Fruit fly (Drosophila melanogaster) whole organism, embryonic: Measurements from ENCODE around the gene CG32295.

Source experiments
- Ada2b ChIP-seq: fragments of 200-800 bp; sonication (Bioruptor generic); IDR thresholded peaks from 2 replicates; pipeline ENCODE4 v1.3.6; 2022; ENCODE audit warnings: missing biosample characterization, missing genetic modification characterization
- Aef1 ChIP-seq: fragments of 200-800 bp; sonication (Bioruptor generic); IDR thresholded peaks from 3 replicates; pipeline ENCODE4 v1.3.6; 2022; ENCODE audit warnings: missing biosample characterization, missing genetic modification characterization
- B-H2 ChIP-seq: fragments of 200-800 bp; sonication (Bioruptor generic); optimal IDR thresholded peaks from 2 replicates; lab custom pipeline; 2018; ENCODE audit warnings: missing biosample characterization, mild to moderate bottlenecking, missing genetic modification characterization
- Bteb2 ChIP-seq: fragments of 200-800 bp; sonication (Bioruptor generic); optimal IDR thresholded peaks from 2 replicates; lab custom pipeline; 2016; ENCODE audit warnings: missing biosample characterization, missing genetic modification characterization
- CG10267 ChIP-seq: fragments of 200-800 bp; sonication (Bioruptor generic); optimal IDR thresholded peaks from 2 replicates; lab custom pipeline; 2018; ENCODE audit warnings: missing biosample characterization, mild to moderate bottlenecking, missing genetic modification characterization, moderate library complexity
- CG10654 ChIP-seq: fragments of 200-800 bp; sonication (Bioruptor generic); optimal IDR thresholded peaks from 2 replicates; lab custom pipeline; 2016; ENCODE audit warnings: missing biosample characterization, missing genetic modification characterization
- CG12299 ChIP-seq: fragments of 200-800 bp; sonication (Bioruptor generic); optimal IDR thresholded peaks from 2 replicates; lab custom pipeline; 2018; ENCODE audit warnings: missing biosample characterization, mild to moderate bottlenecking, missing genetic modification characterization
- CG13424 ChIP-seq: fragments of 200-800 bp; sonication (Bioruptor generic); optimal IDR thresholded peaks from 2 replicates; lab custom pipeline; 2019; ENCODE audit warnings: missing biosample characterization, mild to moderate bottlenecking, missing genetic modification characterization, moderate library complexity
- CG14710 ChIP-seq: fragments of 200-800 bp; sonication (Bioruptor generic); optimal IDR thresholded peaks from 3 replicates; lab custom pipeline; 2019; ENCODE audit warnings: missing biosample characterization, mild to moderate bottlenecking, missing genetic modification characterization, moderate library complexity
- CG18599 ChIP-seq: fragments of 200-800 bp; sonication (Bioruptor generic); optimal IDR thresholded peaks from 3 replicates; lab custom pipeline; 2017; ENCODE audit warnings: missing biosample characterization, missing genetic modification characterization, mild to moderate bottlenecking, moderate library complexity, missing genetic modification reagents
- CG2712 ChIP-seq: fragments of 200-800 bp; optimal IDR thresholded peaks from 3 replicates; lab custom pipeline; 2019; ENCODE audit warnings: missing biosample characterization, mild to moderate bottlenecking, missing genetic modification characterization, moderate library complexity
- CG3995 ChIP-seq: fragments of 200-800 bp; sonication (Bioruptor generic); optimal IDR thresholded peaks from 3 replicates; lab custom pipeline; 2016; ENCODE audit warnings: missing biosample characterization, missing genetic modification characterization
- CG4360 ChIP-seq: fragments of 200-800 bp; sonication (Bioruptor generic); IDR thresholded peaks from 2 replicates; pipeline ENCODE4 v1.3.6; 2022; ENCODE audit warnings: missing biosample characterization, missing genetic modification characterization
- CG4424 ChIP-seq: fragments of 200-800 bp; sonication (Bioruptor generic); optimal IDR thresholded peaks from 3 replicates; lab custom pipeline; 2016; ENCODE audit warnings: missing biosample characterization, missing genetic modification characterization
- CG8388 ChIP-seq: fragments of 200-800 bp; sonication (Bioruptor generic); optimal IDR thresholded peaks from 2 replicates; lab custom pipeline; 2019; ENCODE audit warnings: missing biosample characterization, mild to moderate bottlenecking, missing genetic modification characterization, moderate library complexity
- E2f2 ChIP-seq: fragments of 200-800 bp; sonication (Bioruptor generic); IDR thresholded peaks from 2 replicates; pipeline ENCODE4 v1.3.6; 2022; ENCODE audit warnings: missing biosample characterization, missing genetic modification characterization
- Eip74EF ChIP-seq, 2 experiments: fragments of 200-800 bp in 1 of 2; fragments of >200 bp in 1 of 2; sonication (Bioruptor generic) in 1 of 2; optimal IDR thresholded peaks; 2 replicates each; lab custom pipeline; 2017 to 2019; ENCODE audit warnings: missing biosample characterization in 2 of 2, missing genetic modification characterization in 2 of 2, mild to moderate bottlenecking in 1 of 2, moderate library complexity in 1 of 2
- HHEX ChIP-seq: fragments of 200-800 bp; sonication (Bioruptor generic); optimal IDR thresholded peaks from 3 replicates; lab custom pipeline; 2017; ENCODE audit warnings: missing biosample characterization, mild to moderate bottlenecking, missing genetic modification characterization, missing genetic modification reagents
- Kr ChIP-seq: fragments of 200-800 bp; sonication (Bioruptor generic); optimal IDR thresholded peaks from 2 replicates; lab custom pipeline; 2017; ENCODE audit warnings: missing biosample characterization, mild to moderate bottlenecking, missing genetic modification characterization
- Lim3 ChIP-seq: fragments of 200-800 bp; sonication (Bioruptor generic); IDR thresholded peaks from 2 replicates; pipeline ENCODE4 v1.3.6; 2022; ENCODE audit warnings: missing biosample characterization, missing genetic modification characterization
- Spps ChIP-seq: fragments of 200-800 bp; sonication (Bioruptor generic); optimal IDR thresholded peaks from 2 replicates; lab custom pipeline; 2018; ENCODE audit warnings: missing biosample characterization, mild to moderate bottlenecking, missing genetic modification characterization
- Trl ChIP-seq, 3 experiments: fragments of >200 bp in 2 of 3; fragments of 200-800 bp in 1 of 3; sonication (Bioruptor generic) in 1 of 3; optimal IDR thresholded peaks; 2 replicates in 1 of 3; 3 replicates in 2 of 3; lab custom pipeline; 2016 to 2017; ENCODE audit warnings: missing biosample characterization in 1 of 3, missing genetic modification characterization in 1 of 3
- Xbp1 ChIP-seq: fragments of 200-800 bp; sonication (Bioruptor generic); optimal IDR thresholded peaks from 3 replicates; lab custom pipeline; 2016; ENCODE audit warnings: missing biosample characterization, mild to moderate bottlenecking, missing genetic modification characterization
- Xrp1 ChIP-seq: fragments of 200-800 bp; sonication (Bioruptor generic); IDR thresholded peaks from 2 replicates; pipeline ENCODE4 v1.3.6; 2022; ENCODE audit warnings: missing biosample characterization, missing genetic modification characterization
- ap ChIP-seq: fragments of 200-800 bp; sonication (Bioruptor generic); IDR thresholded peaks from 2 replicates; pipeline ENCODE4 v1.3.6; 2022; ENCODE audit warnings: missing biosample characterization, missing genetic modification characterization
- ase ChIP-seq: fragments of 200-800 bp; sonication (Bioruptor generic); IDR thresholded peaks from 3 replicates; pipeline ENCODE4 v1.3.6; 2022; ENCODE audit warnings: missing biosample characterization, missing genetic modification characterization
- az2 ChIP-seq: fragments of 200-800 bp; sonication (Bioruptor generic); optimal IDR thresholded peaks from 3 replicates; lab custom pipeline; 2016; ENCODE audit warnings: missing biosample characterization, missing genetic modification characterization
- bsh ChIP-seq, 2 experiments: fragments of 200-800 bp; sonication (Bioruptor generic); optimal IDR thresholded peaks; 2 replicates each; lab custom pipeline; 2017 to 2018; ENCODE audit warnings: mild to moderate bottlenecking in 2 of 2, missing biosample characterization in 2 of 2, missing genetic modification characterization in 2 of 2, moderate library complexity in 1 of 2
- dm ChIP-seq: fragments of 200-800 bp; sonication (Bioruptor generic); optimal IDR thresholded peaks from 3 replicates; lab custom pipeline; 2016; ENCODE audit warnings: missing biosample characterization, missing genetic modification characterization
- dmrt99B ChIP-seq: fragments of 200-800 bp; sonication (Bioruptor generic); optimal IDR thresholded peaks from 2 replicates; lab custom pipeline; 2018; ENCODE audit warnings: missing biosample characterization, mild to moderate bottlenecking, missing genetic modification characterization, moderate library complexity
- dysf ChIP-seq: fragments of 200-800 bp; sonication (Bioruptor generic); IDR thresholded peaks from 3 replicates; pipeline ENCODE4 v1.3.6; 2022; ENCODE audit warnings: missing biosample characterization, missing genetic modification characterization
- emc ChIP-seq: fragments of 200-800 bp; sonication (Bioruptor generic); optimal IDR thresholded peaks from 2 replicates; lab custom pipeline; 2016; ENCODE audit warnings: missing biosample characterization, missing genetic modification characterization
- gcm ChIP-seq: fragments of 200-800 bp; sonication (Bioruptor generic); optimal IDR thresholded peaks from 2 replicates; lab custom pipeline; 2019; ENCODE audit warnings: missing biosample characterization, mild to moderate bottlenecking, missing genetic modification characterization, moderate library complexity
- grau ChIP-seq: fragments of 200-800 bp; optimal IDR thresholded peaks from 3 replicates; lab custom pipeline; 2019; ENCODE audit warnings: missing biosample characterization, mild to moderate bottlenecking, missing genetic modification characterization, moderate library complexity
- jumu ChIP-seq: fragments of 200-800 bp; sonication (Bioruptor generic); optimal IDR thresholded peaks from 3 replicates; lab custom pipeline; 2016; ENCODE audit warnings: missing biosample characterization, missing genetic modification characterization
- lab ChIP-seq: fragments of 200-800 bp; sonication (Bioruptor generic); optimal IDR thresholded peaks from 3 replicates; lab custom pipeline; 2017; ENCODE audit warnings: missing biosample characterization, missing genetic modification characterization, mild to moderate bottlenecking, moderate library complexity, missing genetic modification reagents
- lbe ChIP-seq: fragments of 200-800 bp; sonication (Bioruptor generic); optimal IDR thresholded peaks from 2 replicates; lab custom pipeline; 2016; ENCODE audit warnings: missing biosample characterization, mild to moderate bottlenecking, missing genetic modification characterization
- nmo ChIP-seq: fragments of 200-800 bp; sonication (Bioruptor generic); optimal IDR thresholded peaks from 2 replicates; lab custom pipeline; 2018; ENCODE audit warnings: missing biosample characterization, mild to moderate bottlenecking, missing genetic modification characterization, moderate library complexity
- odd ChIP-seq: fragments of 200-800 bp; sonication (Bioruptor generic); optimal IDR thresholded peaks from 2 replicates; lab custom pipeline; 2017; ENCODE audit warnings: missing biosample characterization, mild to moderate bottlenecking, missing genetic modification characterization
- org-1 ChIP-seq: fragments of 200-800 bp; sonication (Bioruptor generic); optimal IDR thresholded peaks from 2 replicates; lab custom pipeline; 2017; ENCODE audit warnings: missing biosample characterization, missing genetic modification characterization
- sd ChIP-seq: fragments of 200-800 bp; sonication (Bioruptor generic); optimal IDR thresholded peaks from 3 replicates; lab custom pipeline; 2018; ENCODE audit warnings: missing biosample characterization, mild to moderate bottlenecking, missing genetic modification characterization, moderate library complexity
- sim ChIP-seq: fragments of 200-800 bp; sonication (Bioruptor generic); IDR thresholded peaks from 2 replicates; pipeline ENCODE4 v1.3.6; 2022; ENCODE audit warnings: missing biosample characterization, missing genetic modification characterization
- stwl ChIP-seq: fragments of 200-800 bp; sonication (Bioruptor generic); optimal IDR thresholded peaks from 3 replicates; lab custom pipeline; 2018; ENCODE audit warnings: missing biosample characterization, mild to moderate bottlenecking, missing genetic modification characterization, moderate library complexity
- tgo ChIP-seq: fragments of 200-800 bp; sonication (Bioruptor generic); IDR thresholded peaks from 3 replicates; pipeline ENCODE4 v1.3.6; 2022; ENCODE audit warnings: missing biosample characterization, missing genetic modification characterization
- tna ChIP-seq: fragments of 200-800 bp; sonication (Bioruptor generic); IDR thresholded peaks from 2 replicates; pipeline ENCODE4 v1.3.6; 2022; ENCODE audit warnings: missing biosample characterization, missing genetic modification characterization; ENCODE audit not compliant: partially characterized antibody
- toy ChIP-seq: fragments of 200-800 bp; sonication (Bioruptor generic); IDR thresholded peaks from 2 replicates; pipeline ENCODE4 v1.3.6; 2022; ENCODE audit warnings: missing biosample characterization, missing genetic modification characterization
- trem ChIP-seq: fragments of 200-800 bp; optimal IDR thresholded peaks from 3 replicates; lab custom pipeline; 2019; ENCODE audit warnings: missing biosample characterization, mild to moderate bottlenecking, missing genetic modification characterization, moderate library complexity
- unpg ChIP-seq: fragments of 200-800 bp; sonication (Bioruptor generic); optimal IDR thresholded peaks from 3 replicates; lab custom pipeline; 2018; ENCODE audit warnings: missing biosample characterization, mild to moderate bottlenecking, missing genetic modification characterization, moderate library complexity
- vfl ChIP-seq: fragments of 200-800 bp; sonication (Bioruptor generic); optimal IDR thresholded peaks from 2 replicates; lab custom pipeline; 2016; ENCODE audit warnings: missing biosample characterization, missing genetic modification characterization

Gene CG32295

DNA sequence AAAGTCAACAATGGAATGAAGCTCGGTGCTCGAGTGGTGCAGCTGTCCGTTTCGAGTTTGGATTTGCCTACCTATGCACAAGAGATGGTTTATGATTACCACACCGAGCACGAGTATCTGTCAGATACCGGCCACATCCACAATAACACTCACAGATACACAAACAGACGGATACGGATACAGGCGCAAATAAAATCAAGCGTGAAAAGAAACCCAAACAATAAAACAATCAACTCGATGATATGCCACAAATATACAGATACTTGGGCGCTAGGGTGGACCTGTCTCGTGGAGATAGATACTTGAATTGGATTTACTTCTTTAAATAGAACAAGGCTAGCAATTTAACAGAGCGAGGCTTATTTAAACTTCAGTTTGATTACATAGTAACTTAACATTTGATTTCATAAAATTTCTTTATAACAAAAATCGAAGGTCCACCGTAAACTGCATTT, 43.5 kb upstream of the CG32295 start (continued):
- peak; percentile 13; the same call in 1 of the 3 replicates for TF ChIP-seq tgo (GFP tag; lab: Robert Waterston, UW)
- 0 out of 3 replicates have a peak, but pooled peaks have one; percentile 13 for TF ChIP-seq Aef1 (GFP tag; lab: Robert Waterston, UW)
- no peak for TF ChIP-seq CG12299
- TF ChIP-seq grau = peak; percentile 56
- TF ChIP-seq trem = peak; percentile 25
- TF ChIP-seq stwl (tag; lab: Kevin White, UChicago) = no peak
- no peak for TF ChIP-seq dm (GFP tag; lab: Kevin White, UChicago)
- TF ChIP-seq CG18599 (GFP tag; lab: Kevin White, UChicago) = peak; percentile 33
- peak; percentile 50 for TF ChIP-seq CG4424 (GFP tag; lab: Kevin White, UChicago)
- peak; percentile 18 for TF ChIP-seq CG13424 (tag; lab: Kevin White, UChicago)
- TF ChIP-seq ase (GFP tag; lab: Robert Waterston, UW) = peak; percentile 32; the same call in 1 of the 3 replicates
- no peak for TF ChIP-seq sim (GFP tag; lab: Robert Waterston, UW)
- TF ChIP-seq gcm = peak; percentile 55
- TF ChIP-seq HHEX (GFP tag; lab: Kevin White, UChicago) = peak; percentile 38
- peak; percentile 38; the same call in 1 of the 2 replicates for TF ChIP-seq E2f2 (GFP tag; lab: Robert Waterston, UW)
- no peak for TF ChIP-seq Trl (optimal IDR thresholded peaks at IDR 0.05; lab: Kevin White, UChicago)
- TF ChIP-seq Trl (GFP tag; optimal IDR thresholded peaks at IDR 0.05; lab: Kevin White, UChicago) = peak; percentile 18
- TF ChIP-seq toy (GFP tag; lab: Robert Waterston, UW) = no peak
- TF ChIP-seq CG4360 = no peak
- TF ChIP-seq dmrt99B = peak; percentile 69
- TF ChIP-seq Ada2b (GFP tag; lab: Robert Waterston, UW) = 0 out of 2 replicates have a peak, but pooled peaks have one; percentile 5
- TF ChIP-seq Xrp1 (GFP tag; lab: Robert Waterston, UW) = peak; percentile 65
- TF ChIP-seq tna (GFP tag; lab: Robert Waterston, UW) = no peak
- TF ChIP-seq nmo (GFP tag; lab: Kevin White, UChicago) = peak; percentile 6
- TF ChIP-seq sd = peak; percentile 22
- TF ChIP-seq CG10267 = peak; percentile 34
- no peak for TF ChIP-seq vfl
- no peak for TF ChIP-seq jumu (GFP tag; lab: Kevin White, UChicago)
- peak; percentile 71 for TF ChIP-seq lbe
- peak; percentile 48 for TF ChIP-seq Xbp1 (GFP tag; lab: Kevin White, UChicago)
- TF ChIP-seq az2 (GFP tag; lab: Kevin White, UChicago) = peak; percentile 45
- TF ChIP-seq Kr (GFP tag; lab: Kevin White, UChicago) = no peak
- peak; percentile 23 for TF ChIP-seq CG14710 (tag; lab: Kevin White, UChicago)
- peak; percentile 70 for TF ChIP-seq lab
- peak; percentile 59; the same call in 1 of the 3 replicates for TF ChIP-seq dysf (GFP tag; lab: Robert Waterston, UW)
- peak; percentile 9 to 64 for TF ChIP-seq bsh (GFP tag; optimal IDR thresholded peaks at IDR 0.05; lab: Kevin White, UChicago)
- peak; percentile 51 for TF ChIP-seq CG8388 (GFP tag; lab: Kevin White, UChicago)
- peak in 1 of 2 experiments; percentile 38 for TF ChIP-seq Eip74EF (GFP tag; optimal IDR thresholded peaks at IDR 0.05; lab: Kevin White, UChicago)
- no peak for TF ChIP-seq CG3995 (GFP tag; lab: Kevin White, UChicago)
- no peak for TF ChIP-seq Bteb2 (GFP tag; lab: Kevin White, UChicago)
- TF ChIP-seq unpg = peak; percentile 73
- peak; percentile 41; the same call in 1 of the 2 replicates for TF ChIP-seq ap
- TF ChIP-seq emc (GFP tag; lab: Kevin White, UChicago) = no peak
- peak; percentile 52 for TF ChIP-seq odd
- TF ChIP-seq org-1 = peak; percentile 3
- peak; percentile 64 for TF ChIP-seq CG2712 (tag; lab: Kevin White, UChicago)
- TF ChIP-seq CG10654 = peak; percentile 9
- no peak for TF ChIP-seq Lim3 (GFP tag; lab: Robert Waterston, UW)
- no peak for TF ChIP-seq B-H2 (GFP tag; lab: Kevin White, UChicago)
- peak; percentile 26 for TF ChIP-seq Spps (tag; lab: Kevin White, UChicago)
